Worm (Caenorhabditis elegans) whole organism, midembryonic: Measurements from ENCODE around the gene abu-5.

ENCODE experiments used
- T22C8.4 ChIP-seq: fragments of 200-800 bp; sonication (Bioruptor generic); IDR thresholded peaks from 2 replicates; pipeline ENCODE4 v1.3.6; 2022; ENCODE audit warnings: missing genetic modification characterization, missing compliant biosample characterization
- flt-1 ChIP-seq: fragments of 200-800 bp; sonication (Bioruptor generic); IDR thresholded peaks from 2 replicates; pipeline ENCODE4 v1.3.6; 2022; ENCODE audit warnings: missing genetic modification characterization, missing compliant biosample characterization
- med-1 ChIP-seq: sonication (generic microtip); optimal IDR thresholded peaks from 2 replicates; lab custom pipeline; 2017; ENCODE audit warnings: missing genetic modification characterization, mild to moderate bottlenecking, missing compliant biosample characterization, antibody characterized with exemption, missing genetic modification reagents; ENCODE audit not compliant: insufficient read depth
- ztf-23 ChIP-seq: fragments of 200-800 bp; sonication (Bioruptor generic); IDR thresholded peaks from 2 replicates; pipeline ENCODE4 v1.3.6; 2022; ENCODE audit warnings: missing genetic modification reagents, missing genetic modification characterization, missing compliant biosample characterization

ce11 chrIV:15616971-15617370 lies 26.5 kb downstream of the abu-5 start, which contains the start of gene Y105C5A.8:
- no peak for TF ChIP-seq T22C8.4 (GFP tag; lab: Robert Waterston, UW)
- no peak for TF ChIP-seq ztf-23 (GFP tag; lab: Robert Waterston, UW)
- TF ChIP-seq flt-1 (GFP tag; lab: Robert Waterston, UW) = no peak
- no peak for TF ChIP-seq med-1 (GFP tag; lab: Kevin White, UChicago)
